Worm (Caenorhabditis elegans) whole organism, late embryonic: ENCODE results near the gene D2007.2.
A peak's percentile ranks its signal among the peaks of the same experiment; 100 is the strongest.

ENCODE experiments used
- C08G9.2 ChIP-seq: sonication (generic microtip); optimal IDR thresholded peaks from 2 replicates; lab custom pipeline; 2016; ENCODE audit warnings: mild to moderate bottlenecking, missing genetic modification characterization, moderate library complexity, missing compliant biosample characterization
- K02D7.2 ChIP-seq: sonication (generic microtip); optimal IDR thresholded peaks from 2 replicates; lab custom pipeline; 2017; ENCODE audit warnings: mild to moderate bottlenecking, missing genetic modification characterization, missing compliant biosample characterization
- K09A11.1 ChIP-seq: sonication (generic microtip); optimal IDR thresholded peaks from 2 replicates; lab custom pipeline; 2017; ENCODE audit warnings: antibody characterized with exemption, mild to moderate bottlenecking, missing genetic modification characterization, missing compliant biosample characterization; ENCODE audit not compliant: insufficient read depth
- Y22D7AL.16 ChIP-seq: sonication (generic microtip); optimal IDR thresholded peaks from 2 replicates; lab custom pipeline; 2016; ENCODE audit warnings: missing genetic modification characterization, missing compliant biosample characterization
- ahr-1 ChIP-seq: sonication (generic microtip); optimal IDR thresholded peaks from 2 replicates; lab custom pipeline; 2016; ENCODE audit warnings: missing genetic modification characterization, missing compliant biosample characterization
- ama-1 ChIP-seq: fragments of 150-350 bp; optimal IDR thresholded peaks from 2 replicates; lab custom pipeline; 2014
- ceh-14 ChIP-seq: sonication (generic microtip); optimal IDR thresholded peaks from 2 replicates; lab custom pipeline; 2016; ENCODE audit warnings: missing genotype, missing genetic modification characterization, missing compliant biosample characterization
- ceh-18 ChIP-seq: sonication (generic microtip); optimal IDR thresholded peaks from 2 replicates; lab custom pipeline; 2016; ENCODE audit warnings: missing genetic modification characterization, missing compliant biosample characterization
- ceh-19 ChIP-seq: fragments of 200-800 bp; sonication (Bioruptor generic); optimal IDR thresholded peaks from 2 replicates; lab custom pipeline; 2018; ENCODE audit warnings: mild to moderate bottlenecking, missing genetic modification characterization, missing compliant biosample characterization
- ceh-2 ChIP-seq: sonication (generic microtip); optimal IDR thresholded peaks from 2 replicates; lab custom pipeline; 2016; ENCODE audit warnings: missing genotype, missing genetic modification characterization, missing compliant biosample characterization
- ceh-31 ChIP-seq: sonication (generic microtip); optimal IDR thresholded peaks from 2 replicates; lab custom pipeline; 2016; ENCODE audit warnings: missing genetic modification characterization, missing compliant biosample characterization
- ceh-34 ChIP-seq: sonication (generic microtip); optimal IDR thresholded peaks from 2 replicates; lab custom pipeline; 2016; ENCODE audit warnings: mild to moderate bottlenecking, missing genetic modification characterization, missing compliant biosample characterization
- ceh-48 ChIP-seq: sonication (generic microtip); optimal IDR thresholded peaks from 2 replicates; lab custom pipeline; 2016; ENCODE audit warnings: missing genetic modification characterization, inconsistent platforms, missing compliant biosample characterization
- ceh-9 ChIP-seq: sonication (generic microtip); optimal IDR thresholded peaks from 2 replicates; lab custom pipeline; 2016; ENCODE audit warnings: mild to moderate bottlenecking, missing genetic modification characterization, inconsistent platforms, missing compliant biosample characterization
- dve-1 ChIP-seq: sonication (generic microtip); optimal IDR thresholded peaks from 2 replicates; lab custom pipeline; 2017; ENCODE audit warnings: antibody characterized with exemption, mild to moderate bottlenecking, missing genetic modification characterization, missing compliant biosample characterization
- elt-2 ChIP-seq: sonication (generic microtip); optimal IDR thresholded peaks from 2 replicates; lab custom pipeline; 2016; ENCODE audit warnings: missing genetic modification reagents, missing genetic modification characterization, missing compliant biosample characterization
- elt-4 ChIP-seq: sonication (generic microtip); optimal IDR thresholded peaks from 2 replicates; lab custom pipeline; 2016; ENCODE audit warnings: missing genetic modification characterization, missing compliant biosample characterization
- eyg-1 ChIP-seq: sonication (generic microtip); optimal IDR thresholded peaks from 2 replicates; lab custom pipeline; 2016; ENCODE audit warnings: missing genotype, missing genetic modification characterization, missing compliant biosample characterization
- fax-1 ChIP-seq: sonication (generic microtip); optimal IDR thresholded peaks from 2 replicates; lab custom pipeline; 2016; ENCODE audit warnings: missing genotype, missing genetic modification characterization, missing compliant biosample characterization
- fkh-10 ChIP-seq: fragments of 150-350 bp; optimal IDR thresholded peaks from 2 replicates; lab custom pipeline; 2014; ENCODE audit warnings: missing biosample characterization, missing genetic modification reagents, missing genetic modification characterization
- fkh-6 ChIP-seq: sonication (generic microtip); optimal IDR thresholded peaks from 2 replicates; lab custom pipeline; 2016; ENCODE audit warnings: missing genetic modification characterization, missing compliant biosample characterization
- hlh-13 ChIP-seq: fragments of 200-800 bp; sonication (Bioruptor generic); optimal IDR thresholded peaks from 2 replicates; lab custom pipeline; 2018; ENCODE audit warnings: mild to moderate bottlenecking, missing genetic modification characterization, missing compliant biosample characterization
- hlh-6 ChIP-seq: sonication (generic microtip); optimal IDR thresholded peaks from 2 replicates; lab custom pipeline; 2016; ENCODE audit warnings: missing genotype, missing genetic modification characterization, missing compliant biosample characterization
- hlh-8 ChIP-seq: sonication (generic microtip); optimal IDR thresholded peaks from 2 replicates; lab custom pipeline; 2016; ENCODE audit warnings: missing genotype, missing genetic modification characterization, missing compliant biosample characterization
- lim-6 ChIP-seq: sonication (generic microtip); optimal IDR thresholded peaks from 2 replicates; lab custom pipeline; 2016; ENCODE audit warnings: missing genetic modification characterization, missing compliant biosample characterization
- lin-11 ChIP-seq: fragments of 200-800 bp; sonication (Bioruptor generic); optimal IDR thresholded peaks from 2 replicates; lab custom pipeline; 2018; ENCODE audit warnings: mild to moderate bottlenecking, missing genetic modification characterization, missing compliant biosample characterization
- nfya-1 ChIP-seq: sonication (generic microtip); optimal IDR thresholded peaks from 2 replicates; lab custom pipeline; 2017; ENCODE audit warnings: missing genetic modification characterization, mild to moderate bottlenecking, missing compliant biosample characterization, antibody characterized with exemption, moderate library complexity
- npax-4 ChIP-seq: sonication (generic microtip); optimal IDR thresholded peaks from 2 replicates; lab custom pipeline; 2016; ENCODE audit warnings: missing genetic modification characterization, missing compliant biosample characterization
- pat-9 ChIP-seq: fragments of 200-800 bp; sonication (Bioruptor generic); optimal IDR thresholded peaks from 2 replicates; lab custom pipeline; 2018; ENCODE audit warnings: mild to moderate bottlenecking, missing genetic modification characterization, moderate library complexity, missing compliant biosample characterization
- pax-1 ChIP-seq: fragments of 150-350 bp; optimal IDR thresholded peaks from 2 replicates; lab custom pipeline; 2014; ENCODE audit warnings: missing biosample characterization, missing genetic modification characterization
- pha-2 ChIP-seq: sonication (generic microtip); optimal IDR thresholded peaks from 2 replicates; lab custom pipeline; 2017; ENCODE audit warnings: mild to moderate bottlenecking, missing genetic modification characterization, missing compliant biosample characterization
- pha-4 ChIP-seq: fragments of 150-350 bp; optimal IDR thresholded peaks from 2 replicates; lab custom pipeline; 2018; ENCODE audit warnings: missing biosample characterization, missing genetic modification reagents, missing genetic modification characterization
- ref-2 ChIP-seq: sonication (generic microtip); optimal IDR thresholded peaks from 2 replicates; lab custom pipeline; 2016; ENCODE audit warnings: missing genetic modification characterization, missing compliant biosample characterization
- rnt-1 ChIP-seq: sonication (generic microtip); optimal IDR thresholded peaks from 2 replicates; lab custom pipeline; 2016; ENCODE audit warnings: missing genetic modification characterization, missing compliant biosample characterization
- sox-2 ChIP-seq: fragments of 200-800 bp; sonication (Bioruptor generic); IDR thresholded peaks from 2 replicates; pipeline ENCODE4 v1.3.6; 2022; ENCODE audit warnings: missing genetic modification reagents, missing genetic modification characterization, missing compliant biosample characterization
- syd-9 ChIP-seq: sonication (generic microtip); optimal IDR thresholded peaks from 2 replicates; lab custom pipeline; 2016; ENCODE audit warnings: mild to moderate bottlenecking, missing genetic modification characterization, moderate library complexity, missing compliant biosample characterization
- tbx-2 ChIP-seq: sonication (generic microtip); optimal IDR thresholded peaks from 2 replicates; lab custom pipeline; 2016; ENCODE audit warnings: missing genetic modification characterization, missing compliant biosample characterization
- tbx-7 ChIP-seq: sonication (generic microtip); optimal IDR thresholded peaks from 2 replicates; lab custom pipeline; 2016; ENCODE audit warnings: missing genotype, missing genetic modification characterization, missing compliant biosample characterization
- unc-42 ChIP-seq: sonication (generic microtip); optimal IDR thresholded peaks from 2 replicates; lab custom pipeline; 2016; ENCODE audit warnings: missing genotype, missing genetic modification characterization, missing compliant biosample characterization
- unc-86 ChIP-seq: sonication (generic microtip); optimal IDR thresholded peaks from 2 replicates; lab custom pipeline; 2016; ENCODE audit warnings: missing genetic modification characterization, missing compliant biosample characterization

D2007.2 gene

DNA sequence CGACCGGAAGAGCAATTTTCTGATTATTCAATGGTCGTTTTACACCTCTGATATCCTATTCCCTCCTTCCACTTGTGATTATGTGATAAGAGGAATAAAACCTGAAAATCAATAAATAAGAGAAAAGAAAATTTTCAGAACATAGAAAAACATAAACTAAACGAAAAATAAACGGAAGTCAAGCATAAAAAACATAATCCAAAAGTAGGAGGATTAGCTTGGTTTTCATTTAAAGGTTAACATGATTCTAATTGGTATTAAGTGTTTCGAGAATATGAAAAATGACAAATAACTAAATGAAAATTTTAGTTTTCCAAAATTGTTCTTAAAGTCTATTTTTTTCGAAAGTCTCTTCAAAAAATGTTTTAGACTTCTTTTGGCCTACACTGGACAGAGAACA, 27.6 kb upstream of the D2007.2 start, which contains the start of gene gei-8:
Gene gei-8, minus strand, starts transcription at position 101 of the 400 bp plus-strand sequence.
- no peak for TF ChIP-seq K09A11.1 (tag; lab: Kevin White, UChicago)
- TF ChIP-seq ceh-2 (tag; lab: Kevin White, UChicago): no peak
- TF ChIP-seq fkh-6 (tag; lab: Kevin White, UChicago): no peak
- no peak for TF ChIP-seq unc-86 (tag; lab: Kevin White, UChicago)
- no peak for TF ChIP-seq nfya-1
- TF ChIP-seq tbx-7 (tag; lab: Kevin White, UChicago): no peak
- no peak for TF ChIP-seq syd-9 (tag; lab: Kevin White, UChicago)
- TF ChIP-seq K02D7.2 (tag; lab: Kevin White, UChicago): no peak
- no peak for TF ChIP-seq fkh-10 (GFP tag; lab: Kevin White, UChicago)
- no peak for TF ChIP-seq hlh-6
- no peak for TF ChIP-seq ceh-14
- TF ChIP-seq unc-42 (tag; lab: Kevin White, UChicago): no peak
- TF ChIP-seq ceh-31: no peak
- no peak for TF ChIP-seq pha-4 (tag; lab: Kevin White, UChicago)
- no peak for TF ChIP-seq Y22D7AL.16 (tag; lab: Kevin White, UChicago)
- TF ChIP-seq ceh-19 (GFP tag; lab: Kevin White, UChicago): no peak
- TF ChIP-seq elt-4 (tag; lab: Kevin White, UChicago): no peak
- no peak for TF ChIP-seq hlh-13 (GFP tag; lab: Kevin White, UChicago)
- TF ChIP-seq pat-9: no peak

- TF ChIP-seq ceh-18 (tag; lab: Kevin White, UChicago) (no peak), ahr-1 (tag; lab: Kevin White, UChicago) (no peak), ama-1 (lab: Kevin White, UChicago) (no peak)
Observed at ce11 chrIII:8121923-8122322, 26.8 kb upstream of the D2007.2 start.

- peak; percentile 66 for TF ChIP-seq pax-1 (tag; lab: Kevin White, UChicago)
- TF ChIP-seq ceh-34 (tag; lab: Kevin White, UChicago): no peak
- TF ChIP-seq rnt-1 (tag; lab: Kevin White, UChicago): peak; percentile 17
- peak; percentile 46 for TF ChIP-seq ceh-31
- peak; percentile 71 for TF ChIP-seq nfya-1
- no peak for TF ChIP-seq ceh-9 (tag; lab: Kevin White, UChicago)
- TF ChIP-seq ceh-14: no peak
- TF ChIP-seq unc-42 (tag; lab: Kevin White, UChicago): peak; percentile 41
- peak; percentile 13 for TF ChIP-seq tbx-2 (tag; lab: Kevin White, UChicago)
- no peak for TF ChIP-seq pha-2
- TF ChIP-seq sox-2 (GFP tag; lab: Robert Waterston, UW): peak; percentile 7; the same call in 1 of the 2 replicates
- no peak for TF ChIP-seq fkh-6 (tag; lab: Kevin White, UChicago)
- TF ChIP-seq ahr-1 (tag; lab: Kevin White, UChicago): no peak
- no peak for TF ChIP-seq ref-2 (tag; lab: Kevin White, UChicago)
Observed at ce11 chrIII:8124323-8124722, 24.4 kb upstream of the D2007.2 start.

ce11 chrIII:8125234-8125633, 23.5 kb upstream of the D2007.2 start:
- no peak for TF ChIP-seq unc-42 (tag; lab: Kevin White, UChicago)
- no peak for TF ChIP-seq ama-1 (lab: Kevin White, UChicago)
- no peak for TF ChIP-seq ceh-19 (GFP tag; lab: Kevin White, UChicago)
- TF ChIP-seq lin-11 (tag; lab: Kevin White, UChicago): no peak
- TF ChIP-seq C08G9.2 (tag; lab: Kevin White, UChicago): no peak
- TF ChIP-seq pha-2: no peak
- TF ChIP-seq lim-6 (tag; lab: Kevin White, UChicago): no peak
- peak; percentile 63 for TF ChIP-seq nfya-1
- no peak for TF ChIP-seq fax-1 (tag; lab: Kevin White, UChicago)
- TF ChIP-seq ceh-2 (tag; lab: Kevin White, UChicago): no peak
- no peak for TF ChIP-seq pax-1 (tag; lab: Kevin White, UChicago)
- TF ChIP-seq ceh-48 (tag; lab: Kevin White, UChicago): no peak
- TF ChIP-seq dve-1 (tag; lab: Kevin White, UChicago): peak; percentile 10
- no peak for TF ChIP-seq npax-4
- no peak for TF ChIP-seq hlh-13 (GFP tag; lab: Kevin White, UChicago)
- no peak for TF ChIP-seq ceh-18 (tag; lab: Kevin White, UChicago)
- no peak for TF ChIP-seq ceh-14
- TF ChIP-seq elt-2: peak; percentile 18
- TF ChIP-seq tbx-2 (tag; lab: Kevin White, UChicago): peak; percentile 30
- TF ChIP-seq eyg-1 (tag; lab: Kevin White, UChicago): no peak
- TF ChIP-seq hlh-8 (tag; lab: Kevin White, UChicago): no peak
- no peak for TF ChIP-seq hlh-6
